Fruit fly (Drosophila melanogaster) whole organism, embryonic: ENCODE data around the gene TotM.

ENCODE experiments used
- Antp ChIP-seq: fragments of 200-800 bp; sonication (Bioruptor generic); optimal IDR thresholded peaks from 3 replicates; lab custom pipeline; 2016; ENCODE audit warnings: missing biosample characterization, missing genetic modification characterization
- Atf-2 ChIP-seq: fragments of 200-800 bp; sonication (Bioruptor generic); optimal IDR thresholded peaks from 2 replicates; lab custom pipeline; 2016; ENCODE audit warnings: missing biosample characterization, missing genetic modification characterization
- Bgb ChIP-seq: fragments of 200-800 bp; sonication (Bioruptor generic); IDR thresholded peaks from 2 replicates; pipeline ENCODE4 v1.3.6; 2022; ENCODE audit warnings: missing biosample characterization, missing genetic modification characterization; ENCODE audit not compliant: partially characterized antibody
- CG10366 ChIP-seq: fragments of 200-800 bp; sonication (Bioruptor generic); IDR thresholded peaks from 2 replicates; pipeline ENCODE4 v1.3.6; 2022; ENCODE audit warnings: missing biosample characterization, missing genetic modification characterization
- CG11504 ChIP-seq: fragments of 200-800 bp; sonication (Bioruptor generic); optimal IDR thresholded peaks from 3 replicates; lab custom pipeline; 2019; ENCODE audit warnings: missing biosample characterization, mild to moderate bottlenecking, missing genetic modification characterization, moderate library complexity
- CG1233 ChIP-seq: fragments of 200-800 bp; sonication (Bioruptor generic); optimal IDR thresholded peaks from 4 replicates; lab custom pipeline; 2018; ENCODE audit warnings: missing biosample characterization, mild to moderate bottlenecking, missing genetic modification characterization
- CG13287 ChIP-seq: fragments of 200-800 bp; sonication (Bioruptor generic); IDR thresholded peaks from 2 replicates; pipeline ENCODE4 v1.3.6; 2022; ENCODE audit warnings: missing biosample characterization, missing genetic modification characterization; ENCODE audit not compliant: partially characterized antibody
- CG13624 ChIP-seq: fragments of 200-800 bp; sonication (Bioruptor generic); optimal IDR thresholded peaks from 2 replicates; lab custom pipeline; 2016; ENCODE audit warnings: missing biosample characterization, missing genetic modification characterization
- CG16815 ChIP-seq: fragments of 200-800 bp; sonication (Bioruptor generic); optimal IDR thresholded peaks from 3 replicates; lab custom pipeline; 2017; ENCODE audit warnings: missing biosample characterization, mild to moderate bottlenecking, missing genetic modification characterization
- CG17186 ChIP-seq: fragments of 200-800 bp; sonication (Bioruptor generic); optimal IDR thresholded peaks from 3 replicates; lab custom pipeline; 2017; ENCODE audit warnings: missing biosample characterization, missing genetic modification reagents, missing genetic modification characterization
- CG17568 ChIP-seq: fragments of 200-800 bp; sonication (Bioruptor generic); optimal IDR thresholded peaks from 2 replicates; lab custom pipeline; 2018; ENCODE audit warnings: missing biosample characterization, mild to moderate bottlenecking, missing genetic modification characterization, moderate library complexity
- CG17612 ChIP-seq: fragments of 200-800 bp; sonication (Bioruptor generic); IDR thresholded peaks from 2 replicates; pipeline ENCODE4 v1.3.6; 2022; ENCODE audit warnings: missing biosample characterization, missing genetic modification characterization
- CG2202 ChIP-seq: fragments of 200-800 bp; sonication (Bioruptor generic); optimal IDR thresholded peaks from 2 replicates; lab custom pipeline; 2018; ENCODE audit warnings: missing biosample characterization, mild to moderate bottlenecking, missing genetic modification characterization
- CG32767 ChIP-seq: fragments of 200-800 bp; sonication (Bioruptor generic); IDR thresholded peaks from 2 replicates; pipeline ENCODE4 v1.3.6; 2022; ENCODE audit warnings: missing biosample characterization, missing genetic modification characterization
- CG5245 ChIP-seq: fragments of 200-800 bp; sonication (Bioruptor generic); optimal IDR thresholded peaks from 3 replicates; lab custom pipeline; 2016; ENCODE audit warnings: missing biosample characterization, missing genetic modification characterization
- CG6254 ChIP-seq: fragments of 200-800 bp; sonication (Bioruptor generic); optimal IDR thresholded peaks from 3 replicates; lab custom pipeline; 2017; ENCODE audit warnings: mild to moderate bottlenecking, missing biosample characterization, missing genetic modification reagents, missing genetic modification characterization
- CG6272 ChIP-seq: fragments of 200-800 bp; sonication (Bioruptor generic); IDR thresholded peaks from 2 replicates; pipeline ENCODE4 v1.3.6; 2022; ENCODE audit warnings: missing biosample characterization, missing genetic modification characterization
- CG8388 ChIP-seq: fragments of 200-800 bp; sonication (Bioruptor generic); optimal IDR thresholded peaks from 2 replicates; lab custom pipeline; 2019; ENCODE audit warnings: missing biosample characterization, mild to moderate bottlenecking, missing genetic modification characterization, moderate library complexity
- CG9609 ChIP-seq: fragments of 200-800 bp; sonication (Bioruptor generic); optimal IDR thresholded peaks from 3 replicates; lab custom pipeline; 2016; ENCODE audit warnings: missing biosample characterization, missing genetic modification characterization
- CTCF ChIP-seq: fragments of 200-800 bp; sonication (Bioruptor generic); optimal IDR thresholded peaks from 2 replicates; lab custom pipeline; 2017; ENCODE audit warnings: missing biosample characterization, mild to moderate bottlenecking, missing genetic modification characterization, moderate library complexity
- CrebB ChIP-seq: fragments of 200-800 bp; sonication (Bioruptor generic); optimal IDR thresholded peaks from 3 replicates; lab custom pipeline; 2018; ENCODE audit warnings: missing biosample characterization, mild to moderate bottlenecking, missing genetic modification characterization
- Drgx ChIP-seq: fragments of 200-800 bp; sonication (Bioruptor generic); IDR thresholded peaks from 2 replicates; pipeline ENCODE4 v1.3.6; 2022; ENCODE audit warnings: missing biosample characterization, missing genetic modification characterization
- Fer2 ChIP-seq: fragments of 200-800 bp; sonication (Bioruptor generic); optimal IDR thresholded peaks from 2 replicates; lab custom pipeline; 2018; ENCODE audit warnings: missing biosample characterization, mild to moderate bottlenecking, missing genetic modification characterization, moderate library complexity
- HLHmδ ChIP-seq: fragments of 200-800 bp; sonication (Bioruptor generic); optimal IDR thresholded peaks from 2 replicates; lab custom pipeline; 2018; ENCODE audit warnings: missing biosample characterization, mild to moderate bottlenecking, missing genetic modification characterization, moderate library complexity
- MESR4 ChIP-seq: fragments of 200-800 bp; sonication (Bioruptor generic); optimal IDR thresholded peaks from 2 replicates; lab custom pipeline; 2018; ENCODE audit warnings: missing biosample characterization, mild to moderate bottlenecking, missing genetic modification characterization, moderate library complexity
- NC2α ChIP-seq: fragments of 200-800 bp; sonication (Bioruptor generic); optimal IDR thresholded peaks from 2 replicates; lab custom pipeline; 2016; ENCODE audit warnings: missing biosample characterization, missing genetic modification characterization
- NC2β ChIP-seq: fragments of 200-800 bp; sonication (Bioruptor generic); optimal IDR thresholded peaks from 2 replicates; lab custom pipeline; 2016; ENCODE audit warnings: missing biosample characterization, missing genetic modification characterization
- NFAT ChIP-seq: fragments of 200-800 bp; sonication (Bioruptor generic); IDR thresholded peaks from 2 replicates; pipeline ENCODE4 v1.3.6; 2022; ENCODE audit warnings: missing biosample characterization, missing genetic modification characterization
- Optix ChIP-seq: fragments of 200-800 bp; sonication (Bioruptor generic); IDR thresholded peaks from 3 replicates; pipeline ENCODE4 v1.3.6; 2022; ENCODE audit warnings: missing biosample characterization, missing genetic modification characterization
- Sin3A ChIP-seq: fragments of >200 bp; optimal IDR thresholded peaks from 2 replicates; lab custom pipeline; 2018
- Ssrp ChIP-seq: fragments of 200-800 bp; sonication (Bioruptor generic); optimal IDR thresholded peaks from 2 replicates; lab custom pipeline; 2018; ENCODE audit warnings: missing biosample characterization, mild to moderate bottlenecking, missing genetic modification characterization, moderate library complexity
- ap ChIP-seq: fragments of 200-800 bp; sonication (Bioruptor generic); IDR thresholded peaks from 2 replicates; pipeline ENCODE4 v1.3.6; 2022; ENCODE audit warnings: missing biosample characterization, missing genetic modification characterization
- ara ChIP-seq: fragments of 200-800 bp; sonication (Bioruptor generic); IDR thresholded peaks from 2 replicates; pipeline ENCODE4 v1.3.6; 2022; ENCODE audit warnings: missing biosample characterization, missing genetic modification characterization
- bsh ChIP-seq, 2 experiments: fragments of 200-800 bp; sonication (Bioruptor generic); optimal IDR thresholded peaks; 2 replicates each; lab custom pipeline; 2017 to 2018; ENCODE audit warnings: mild to moderate bottlenecking in 2 of 2, missing biosample characterization in 2 of 2, missing genetic modification characterization in 2 of 2, moderate library complexity in 1 of 2
- chn ChIP-seq: fragments of 200-800 bp; sonication (Bioruptor generic); optimal IDR thresholded peaks from 2 replicates; lab custom pipeline; 2016; ENCODE audit warnings: missing biosample characterization, missing genetic modification characterization
- crol ChIP-seq: fragments of 200-800 bp; sonication (Bioruptor generic); IDR thresholded peaks from 2 replicates; pipeline ENCODE4 v1.3.6; 2022; ENCODE audit warnings: missing biosample characterization, missing genetic modification characterization
- cwo ChIP-seq: fragments of 200-800 bp; sonication (Bioruptor generic); optimal IDR thresholded peaks from 3 replicates; lab custom pipeline; 2017; ENCODE audit warnings: missing biosample characterization, missing genetic modification characterization, mild to moderate bottlenecking, moderate library complexity, missing genetic modification reagents
- gro ChIP-seq: fragments of 200-800 bp; sonication (Bioruptor generic); optimal IDR thresholded peaks from 2 replicates; lab custom pipeline; 2016; ENCODE audit warnings: missing biosample characterization, missing genetic modification characterization
- ind ChIP-seq: fragments of 200-800 bp; sonication (Bioruptor generic); optimal IDR thresholded peaks from 3 replicates; lab custom pipeline; 2016; ENCODE audit warnings: missing biosample characterization, missing genetic modification characterization
- jigr1 ChIP-seq: fragments of 200-800 bp; sonication (Bioruptor generic); IDR thresholded peaks from 3 replicates; pipeline ENCODE4 v1.3.6; 2022; ENCODE audit warnings: missing biosample characterization, missing genetic modification characterization
- lilli ChIP-seq: fragments of 200-800 bp; sonication (Bioruptor generic); optimal IDR thresholded peaks from 3 replicates; lab custom pipeline; 2016; ENCODE audit warnings: missing biosample characterization, missing genetic modification characterization
- mld ChIP-seq: fragments of 200-800 bp; sonication (Bioruptor generic); IDR thresholded peaks from 3 replicates; pipeline ENCODE4 v1.3.6; 2022; ENCODE audit warnings: missing biosample characterization, missing genetic modification characterization; ENCODE audit not compliant: partially characterized antibody
- nom ChIP-seq: fragments of 200-800 bp; sonication (Bioruptor generic); optimal IDR thresholded peaks from 2 replicates; lab custom pipeline; 2017; ENCODE audit warnings: missing biosample characterization, missing genetic modification characterization, mild to moderate bottlenecking, moderate library complexity, missing genetic modification reagents
- peb ChIP-seq: fragments of 200-800 bp; sonication (Bioruptor generic); IDR thresholded peaks from 2 replicates; pipeline ENCODE4 v1.3.6; 2022; ENCODE audit warnings: missing biosample characterization, missing genetic modification characterization
- rib ChIP-seq: fragments of 200-800 bp; sonication (Bioruptor generic); IDR thresholded peaks from 2 replicates; pipeline ENCODE4 v1.3.6; 2022; ENCODE audit warnings: missing biosample characterization, missing genetic modification characterization
- run ChIP-seq: fragments of 200-800 bp; sonication (Bioruptor generic); optimal IDR thresholded peaks from 3 replicates; lab custom pipeline; 2018; ENCODE audit warnings: missing biosample characterization, mild to moderate bottlenecking, missing genetic modification characterization
- scrt ChIP-seq: fragments of 200-800 bp; sonication (Bioruptor generic); optimal IDR thresholded peaks from 2 replicates; lab custom pipeline; 2018; ENCODE audit warnings: missing biosample characterization, mild to moderate bottlenecking, missing genetic modification characterization, moderate library complexity
- sd ChIP-seq: fragments of 200-800 bp; sonication (Bioruptor generic); optimal IDR thresholded peaks from 3 replicates; lab custom pipeline; 2018; ENCODE audit warnings: missing biosample characterization, mild to moderate bottlenecking, missing genetic modification characterization, moderate library complexity
- tll ChIP-seq, 2 experiments: fragments of 200-800 bp in 1 of 2; fragments of >200 bp in 1 of 2; sonication (Bioruptor generic) in 1 of 2; optimal IDR thresholded peaks; 2 replicates each; lab custom pipeline; 2017 to 2019; ENCODE audit warnings: missing biosample characterization in 2 of 2, missing genetic modification characterization in 2 of 2, mild to moderate bottlenecking in 1 of 2, moderate library complexity in 1 of 2
- trem ChIP-seq: fragments of 200-800 bp; optimal IDR thresholded peaks from 3 replicates; lab custom pipeline; 2019; ENCODE audit warnings: missing biosample characterization, mild to moderate bottlenecking, missing genetic modification characterization, moderate library complexity
- wdn ChIP-seq: fragments of 200-800 bp; sonication (Bioruptor generic); IDR thresholded peaks from 2 replicates; pipeline ENCODE4 v1.3.6; 2022; ENCODE audit warnings: missing biosample characterization, missing genetic modification characterization

TotM gene

DNA sequence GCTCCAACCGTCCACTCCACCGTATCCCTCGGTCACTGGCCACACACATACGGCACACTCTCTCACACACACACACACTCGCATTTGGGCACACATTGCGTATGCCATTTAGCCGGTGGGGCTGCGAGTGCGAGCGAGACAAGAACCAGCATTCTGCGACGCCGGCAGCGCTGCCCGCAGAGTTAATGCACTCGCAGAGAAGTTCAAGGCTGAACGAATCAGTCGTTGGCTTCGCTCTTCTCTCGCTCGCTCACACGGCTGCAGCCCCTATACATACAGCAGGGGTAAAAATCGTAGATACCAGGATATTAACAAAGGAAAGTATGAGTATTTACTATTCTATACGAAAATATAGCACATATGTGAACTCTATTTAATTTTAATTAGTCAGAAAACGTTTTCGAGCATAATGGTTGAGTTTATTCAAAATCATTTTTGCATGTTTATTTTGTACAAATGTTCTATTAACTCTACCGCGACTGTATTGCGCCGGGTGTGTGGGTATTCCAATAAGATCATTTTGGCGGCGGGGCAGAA, 36.6 kb upstream of the TotM start (continued):
- TF ChIP-seq CG17568 (GFP tag; lab: Kevin White, UChicago), result peak; percentile 49
- TF ChIP-seq Fer2 (tag; lab: Kevin White, UChicago), result no peak
- TF ChIP-seq tll (GFP tag; optimal IDR thresholded peaks at IDR 0.05; lab: Kevin White, UChicago), result peak in 1 of 2 experiments; percentile 22
- peak; percentile 34 for TF ChIP-seq CG13624
- TF ChIP-seq CG13287 (GFP tag; lab: Robert Waterston, UW), result no peak
- peak; percentile 37; the same call in 2 of the 3 replicates for TF ChIP-seq jigr1 (GFP tag; lab: Robert Waterston, UW)
- peak; percentile 82 for TF ChIP-seq ara
- TF ChIP-seq CrebB (tag; lab: Kevin White, UChicago), result peak; percentile 41
- peak; percentile 51; the same call in 1 of the 2 replicates for TF ChIP-seq crol
- TF ChIP-seq mld, result no peak
- TF ChIP-seq ap (GFP tag; lab: Robert Waterston, UW), result no peak
- peak; percentile 13 for TF ChIP-seq CTCF (GFP tag; lab: Kevin White, UChicago)
- TF ChIP-seq sd, result peak; percentile 36
- peak; percentile 63 for TF ChIP-seq CG1233 (GFP tag; lab: Kevin White, UChicago)
- TF ChIP-seq ind (GFP tag; lab: Kevin White, UChicago), result peak; percentile 67
- peak; percentile 89 to 92 for TF ChIP-seq bsh (GFP tag; optimal IDR thresholded peaks at IDR 0.05; lab: Kevin White, UChicago)
- peak; percentile 37 for TF ChIP-seq run
- peak; percentile 55 for TF ChIP-seq CG5245 (GFP tag; lab: Kevin White, UChicago)
- TF ChIP-seq MESR4, result no peak
- peak; percentile 58 for TF ChIP-seq cwo (GFP tag; lab: Kevin White, UChicago)
- peak; percentile 61; the same call in 1 of the 2 replicates for TF ChIP-seq CG32767
- peak; percentile 34 for TF ChIP-seq gro (GFP tag; lab: Kevin White, UChicago)
- peak; percentile 88 for TF ChIP-seq Drgx (GFP tag; lab: Robert Waterston, UW)
- TF ChIP-seq CG17186 (GFP tag; lab: Kevin White, UChicago), result peak; percentile 63
- no peak for TF ChIP-seq NFAT (GFP tag; lab: Robert Waterston, UW)
- peak; percentile 61 for TF ChIP-seq lilli (GFP tag; lab: Kevin White, UChicago)
- peak; percentile 85 for TF ChIP-seq trem (tag; lab: Kevin White, UChicago)
- TF ChIP-seq peb, result peak; percentile 52; the same call in 1 of the 2 replicates
- TF ChIP-seq Atf-2 (GFP tag; lab: Kevin White, UChicago), result peak; percentile 39
- TF ChIP-seq CG9609 (GFP tag; lab: Kevin White, UChicago), result no peak
- TF ChIP-seq Bgb (GFP tag; lab: Robert Waterston, UW), result no peak
- peak; percentile 59 for TF ChIP-seq CG16815 (GFP tag; lab: Kevin White, UChicago)
- TF ChIP-seq HLHmδ (GFP tag; lab: Kevin White, UChicago), result peak; percentile 35
- TF ChIP-seq rib (GFP tag; lab: Robert Waterston, UW), result no peak
- TF ChIP-seq nom (GFP tag; lab: Kevin White, UChicago), result peak; percentile 92
- no peak for TF ChIP-seq wdn (GFP tag; lab: Robert Waterston, UW)
- peak; percentile 30 for TF ChIP-seq Antp
- peak; percentile 85 for TF ChIP-seq CG8388 (GFP tag; lab: Kevin White, UChicago)
- peak; percentile 44 for TF ChIP-seq chn (GFP tag; lab: Kevin White, UChicago)
- TF ChIP-seq NC2α (GFP tag; lab: Kevin White, UChicago), result peak; percentile 44
- TF ChIP-seq CG6272, result no peak
- TF ChIP-seq CG11504, result peak; percentile 85
- TF ChIP-seq Ssrp (tag; lab: Kevin White, UChicago), result peak; percentile 77
- TF ChIP-seq Sin3A, result no peak
- TF ChIP-seq Optix (GFP tag; lab: Robert Waterston, UW), result 0 out of 3 replicates have a peak, but pooled peaks have one; percentile 32
- TF ChIP-seq CG6254, result peak; percentile 82
- TF ChIP-seq scrt (GFP tag; lab: Kevin White, UChicago), result peak; percentile 49
- TF ChIP-seq CG2202 (tag; lab: Kevin White, UChicago), result peak; percentile 76
- peak; percentile 69 for TF ChIP-seq CG10366 (GFP tag; lab: Robert Waterston, UW)
- peak; percentile 65 for TF ChIP-seq NC2β (GFP tag; lab: Kevin White, UChicago)
- TF ChIP-seq CG17612 (GFP tag; lab: Robert Waterston, UW), result no peak
